Worm (Caenorhabditis elegans) whole organism, L4 larva: ENCODE measurements around the gene clc-23.
A peak's percentile ranks its signal among the peaks of the same experiment; 100 is the strongest.

Experiments
- D1046.2 ChIP-seq: fragments of 200-800 bp; sonication (Bioruptor generic); IDR thresholded peaks from 2 replicates; pipeline ENCODE4 v1.3.6; 2022; ENCODE audit warnings: missing genetic modification characterization, missing compliant biosample characterization
- ZK546.5 ChIP-seq, 2 experiments: sonication (generic microtip); optimal IDR thresholded peaks; 2 replicates each; lab custom pipeline; 2017; ENCODE audit warnings: missing biosample characterization in 2 of 2, missing genetic modification characterization in 2 of 2
- aha-1 ChIP-seq: fragments of 150-350 bp; peaks from one replicate; lab custom pipeline; 2014; ENCODE audit warnings: missing biosample characterization, missing genetic modification characterization
- aly-2 ChIP-seq: sonication (generic microtip); optimal IDR thresholded peaks from 2 replicates; lab custom pipeline; 2018; ENCODE audit warnings: missing biosample characterization, missing genetic modification characterization
- ceh-20 ChIP-seq: fragments of 200-800 bp; sonication (Bioruptor generic); IDR thresholded peaks from 2 replicates; pipeline ENCODE4 v1.3.6; 2022; ENCODE audit warnings: missing genetic modification reagents, missing genetic modification characterization, missing compliant biosample characterization
- ctbp-1 ChIP-seq: fragments of 200-800 bp; sonication (Bioruptor generic); IDR thresholded peaks from 2 replicates; pipeline ENCODE4 v1.3.6; 2022; ENCODE audit warnings: missing genetic modification reagents, missing genetic modification characterization, missing compliant biosample characterization
- daf-16 ChIP-seq, 3 experiments: sonication (generic microtip); optimal IDR thresholded peaks; 2 replicates each; lab custom pipeline; 2016 to 2017; ENCODE audit warnings: missing genetic modification characterization in 3 of 3, missing genetic modification reagents in 3 of 3, mild to moderate bottlenecking in 2 of 3, missing compliant biosample characterization in 2 of 3, missing biosample characterization in 1 of 3, moderate library complexity in 1 of 3
- daf-8 ChIP-seq: fragments of 200-800 bp; sonication (Bioruptor generic); IDR thresholded peaks from 2 replicates; pipeline ENCODE4 v1.3.6; 2022; ENCODE audit warnings: missing genetic modification characterization, missing compliant biosample characterization
- duxl-1 ChIP-seq: sonication (generic microtip); optimal IDR thresholded peaks from 2 replicates; lab custom pipeline; 2016; ENCODE audit warnings: mild to moderate bottlenecking, missing genetic modification characterization, moderate library complexity, missing compliant biosample characterization; ENCODE audit not compliant: poor library complexity
- fkh-10 ChIP-seq: fragments of 150-350 bp; optimal IDR thresholded peaks from 2 replicates; lab custom pipeline; 2014; ENCODE audit warnings: missing biosample characterization, missing genetic modification reagents, missing genetic modification characterization
- hlh-30 ChIP-seq: sonication (generic microtip); optimal IDR thresholded peaks from 2 replicates; lab custom pipeline; 2017; ENCODE audit warnings: antibody characterized with exemption, mild to moderate bottlenecking, missing genetic modification characterization, missing compliant biosample characterization; ENCODE audit not compliant: insufficient read depth
- lin-1 ChIP-seq: fragments of 200-800 bp; sonication (Bioruptor generic); IDR thresholded peaks from 2 replicates; pipeline ENCODE4 v1.3.6; 2022; ENCODE audit warnings: missing genetic modification reagents, missing genetic modification characterization, missing compliant biosample characterization
- lin-39 ChIP-seq: fragments of 150-350 bp; optimal IDR thresholded peaks from 2 replicates; lab custom pipeline; 2014; ENCODE audit warnings: missing biosample characterization, missing genetic modification reagents, missing genetic modification characterization
- madf-5 ChIP-seq, 2 experiments: fragments of 200-800 bp; sonication (Bioruptor generic); IDR thresholded peaks; 2 replicates each; pipeline ENCODE4 v1.3.6; 2022; ENCODE audit warnings: missing compliant biosample characterization in 2 of 2, missing genetic modification characterization in 2 of 2
- nhr-10 ChIP-seq: fragments of 150-350 bp; optimal IDR thresholded peaks from 2 replicates; lab custom pipeline; 2014; ENCODE audit warnings: missing biosample characterization, missing genetic modification characterization
- nhr-11 ChIP-seq: fragments of 150-350 bp; optimal IDR thresholded peaks from 2 replicates; lab custom pipeline; 2014; ENCODE audit warnings: missing biosample characterization, missing genetic modification characterization
- nhr-28 ChIP-seq: fragments of 150-350 bp; optimal IDR thresholded peaks from 2 replicates; lab custom pipeline; 2014; ENCODE audit warnings: missing biosample characterization, missing genetic modification characterization
- nhr-77 ChIP-seq: fragments of 150-350 bp; optimal IDR thresholded peaks from 2 replicates; lab custom pipeline; 2014; ENCODE audit warnings: missing biosample characterization, missing genetic modification characterization
- php-3 ChIP-seq: fragments of 200-800 bp; sonication (Bioruptor generic); IDR thresholded peaks from 2 replicates; pipeline ENCODE4 v1.3.6; 2022; ENCODE audit warnings: missing genetic modification reagents, missing genetic modification characterization, missing compliant biosample characterization
- pqm-1 ChIP-seq: sonication (generic microtip); optimal IDR thresholded peaks from 2 replicates; lab custom pipeline; 2017; ENCODE audit warnings: missing biosample characterization, missing genetic modification characterization
- sdz-12 ChIP-seq: fragments of 200-800 bp; sonication (Bioruptor generic); optimal IDR thresholded peaks from 2 replicates; lab custom pipeline; 2018; ENCODE audit warnings: mild to moderate bottlenecking, missing genetic modification characterization, missing compliant biosample characterization
- set-16 ChIP-seq: fragments of 200-800 bp; sonication (Bioruptor generic); IDR thresholded peaks from 2 replicates; pipeline ENCODE4 v1.3.6; 2022; ENCODE audit warnings: missing genetic modification reagents, missing genetic modification characterization, missing compliant biosample characterization
- skn-1 ChIP-seq: fragments of 150-350 bp; optimal IDR thresholded peaks from 2 replicates; lab custom pipeline; 2014; ENCODE audit warnings: missing biosample characterization, missing genetic modification characterization
- snpc-1.2 ChIP-seq: fragments of 200-800 bp; sonication (Bioruptor generic); IDR thresholded peaks from 2 replicates; pipeline ENCODE4 v1.3.6; 2022; ENCODE audit warnings: missing genetic modification reagents, missing genetic modification characterization, missing compliant biosample characterization
- unc-62 ChIP-seq, 3 experiments: fragments of 150-350 bp in 1 of 3; sonication (generic microtip); optimal IDR thresholded peaks in 2 of 3; peaks in 1 of 3; 1 replicate in 1 of 3; 2 replicates in 2 of 3; lab custom pipeline; 2014 to 2017; ENCODE audit warnings: missing biosample characterization in 3 of 3, missing genetic modification characterization in 3 of 3, missing genetic modification reagents in 3 of 3, missing genotype in 1 of 3
- zip-2 ChIP-seq: fragments of 150-350 bp; optimal IDR thresholded peaks from 2 replicates; lab custom pipeline; 2014; ENCODE audit warnings: missing biosample characterization, missing genetic modification characterization
- ztf-7 ChIP-seq: fragments of 150-350 bp; optimal IDR thresholded peaks from 2 replicates; lab custom pipeline; 2014; ENCODE audit warnings: missing biosample characterization, missing genetic modification characterization

clc-23 gene

DNA sequence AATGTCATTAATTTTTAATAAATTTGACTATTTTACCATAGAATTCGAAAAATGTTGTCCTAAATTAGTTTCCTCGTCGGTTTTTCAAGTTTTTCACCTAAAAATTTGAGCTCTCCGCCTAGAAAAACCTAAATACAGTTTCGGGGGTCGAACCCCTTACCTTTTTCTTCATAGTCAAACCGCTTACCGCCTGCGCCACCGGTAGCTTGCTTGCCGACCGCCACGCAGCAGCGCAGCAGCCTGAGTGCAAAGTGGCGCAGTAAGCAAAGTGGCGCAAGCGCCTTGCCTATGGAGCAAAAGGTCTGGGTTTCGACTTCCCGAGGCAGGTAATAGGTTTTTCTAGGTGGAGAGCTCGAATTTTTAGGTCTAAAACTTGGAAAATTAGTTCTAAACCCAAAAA, 14.5 kb upstream of the clc-23 start:
- TF ChIP-seq set-16 (GFP tag; lab: Robert Waterston, UW) = peak; percentile 76

DNA sequence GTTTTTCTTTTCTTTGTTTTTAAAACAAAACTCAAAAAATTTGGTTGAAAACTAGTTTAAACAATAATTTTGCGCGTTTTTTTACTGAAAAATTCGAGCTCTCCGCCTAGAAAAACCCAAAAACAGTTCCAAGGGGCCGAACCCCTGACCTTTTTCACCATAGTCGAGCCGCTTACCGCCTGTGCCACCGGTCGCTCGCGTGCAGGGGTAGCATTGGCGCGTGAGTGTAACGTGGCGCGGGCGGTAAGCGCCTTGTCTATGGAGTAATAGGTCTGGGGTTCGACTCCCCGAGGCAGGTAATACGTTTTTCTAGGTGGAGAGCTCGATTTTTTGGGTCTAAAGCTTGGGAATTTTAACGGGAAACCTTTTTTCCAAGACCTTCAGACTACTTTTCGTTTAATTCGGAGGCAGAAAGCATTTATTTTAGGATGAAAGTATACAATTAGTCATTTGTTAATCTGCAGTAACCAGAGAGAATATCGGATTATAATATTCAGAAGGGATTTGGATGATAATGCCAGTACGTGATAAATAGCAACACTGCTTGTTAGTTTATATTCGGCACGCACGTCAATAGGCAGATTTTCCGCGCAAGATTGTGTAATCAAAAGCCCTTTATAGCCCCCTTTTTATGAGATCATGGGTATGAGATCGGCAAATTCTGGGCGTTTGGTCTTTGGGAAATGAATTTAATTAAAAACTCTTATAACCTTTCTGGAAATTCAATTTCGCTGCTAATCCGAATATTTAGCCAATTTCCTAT, 13.4 kb upstream of the clc-23 start:
- peak; percentile 4 for TF ChIP-seq nhr-11 (tag; lab: Kevin White, UChicago)
- no peak for TF ChIP-seq nhr-28 (tag; lab: Kevin White, UChicago)
- peak; percentile 81 for TF ChIP-seq aha-1 (tag; lab: Kevin White, UChicago)
- no peak for TF ChIP-seq pqm-1
- TF ChIP-seq skn-1 = no peak
- no peak for TF ChIP-seq aly-2 (tag; lab: Kevin White, UChicago)
- TF ChIP-seq unc-62 (GFP tag; optimal IDR thresholded peaks at IDR 0.05 in 1 of 2; lab: Kevin White, UChicago) = peak in 1 of 2 experiments; percentile 2
- TF ChIP-seq unc-62 (tag; optimal IDR thresholded peaks at IDR 0.05; lab: Kevin White, UChicago) = no peak
- TF ChIP-seq hlh-30 (tag; lab: Kevin White, UChicago) = no peak
- TF ChIP-seq D1046.2 (GFP tag; lab: Robert Waterston, UW) = no peak
- no peak for TF ChIP-seq ceh-20 (GFP tag; lab: Robert Waterston, UW)
- peak; percentile 55 for TF ChIP-seq set-16 (GFP tag; lab: Robert Waterston, UW)
- TF ChIP-seq php-3 (GFP tag; lab: Robert Waterston, UW) = no peak

DNA sequence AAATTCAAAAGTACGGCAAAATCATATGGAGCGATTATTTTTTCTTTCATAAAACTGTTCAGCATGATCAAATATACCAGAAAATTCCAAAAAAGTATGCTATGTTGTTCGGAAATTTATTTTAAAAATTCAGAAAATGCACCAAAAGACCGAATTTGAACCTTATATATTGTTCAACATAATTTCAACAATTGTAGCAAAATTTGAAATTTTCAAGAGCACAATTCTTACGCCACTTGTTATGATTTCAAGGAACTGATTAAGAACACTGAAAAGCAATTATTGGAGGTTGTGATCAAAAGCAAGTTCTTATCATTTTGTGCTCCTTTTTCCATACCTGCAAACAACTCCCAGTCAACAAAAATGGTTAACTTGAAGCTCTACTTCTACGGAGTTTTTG, 12.7 kb upstream of the clc-23 start, which contains the start of gene clc-27:
Gene clc-27, plus strand, starts transcription at position 301 of the 400 bp plus-strand sequence.
- TF ChIP-seq nhr-28 (tag; lab: Kevin White, UChicago) (peak; percentile 28), daf-16 (GFP tag; optimal IDR thresholded peaks at IDR 0.05; lab: Kevin White, UChicago) (no peak), daf-16 (tag; optimal IDR thresholded peaks at IDR 0.05; lab: Kevin White, UChicago) (peak; percentile 61), snpc-1.2 (GFP tag; lab: Robert Waterston, UW) (no peak), unc-62 (GFP tag; optimal IDR thresholded peaks at IDR 0.05 in 1 of 2; lab: Kevin White, UChicago) (peak in 1 of 2 experiments; percentile 31), unc-62 (tag; optimal IDR thresholded peaks at IDR 0.05; lab: Kevin White, UChicago) (no peak), ctbp-1 (no peak), daf-8 (GFP tag; lab: Robert Waterston, UW) (no peak)
- TF ChIP-seq, all 104 proteins: peak for 3

DNA sequence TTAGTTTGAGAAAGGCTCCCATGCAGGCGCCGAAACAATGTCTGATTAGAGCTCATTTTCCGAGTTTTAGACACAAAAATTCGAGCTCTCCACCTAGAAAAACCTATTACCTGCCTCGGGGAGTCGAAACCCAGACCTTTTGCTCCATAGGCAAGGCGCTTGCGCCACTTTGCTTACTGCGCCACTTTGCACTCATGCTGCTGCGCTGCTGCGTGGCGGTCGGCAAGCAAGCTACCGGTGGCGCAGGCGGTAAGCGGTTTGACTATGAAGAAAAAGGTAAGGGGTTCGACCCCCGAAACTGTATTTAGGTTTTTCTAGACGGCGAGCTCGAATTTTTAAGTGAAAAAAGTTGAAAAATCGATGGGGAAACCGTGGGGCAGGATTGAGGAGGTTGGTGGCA, 11.7 kb upstream of the clc-23 start:
- peak; percentile 71 for TF ChIP-seq set-16 (GFP tag; lab: Robert Waterston, UW)
- TF ChIP-seq, all 104 proteins: peak for 1; not testable (repeated sequence) for 103

DNA sequence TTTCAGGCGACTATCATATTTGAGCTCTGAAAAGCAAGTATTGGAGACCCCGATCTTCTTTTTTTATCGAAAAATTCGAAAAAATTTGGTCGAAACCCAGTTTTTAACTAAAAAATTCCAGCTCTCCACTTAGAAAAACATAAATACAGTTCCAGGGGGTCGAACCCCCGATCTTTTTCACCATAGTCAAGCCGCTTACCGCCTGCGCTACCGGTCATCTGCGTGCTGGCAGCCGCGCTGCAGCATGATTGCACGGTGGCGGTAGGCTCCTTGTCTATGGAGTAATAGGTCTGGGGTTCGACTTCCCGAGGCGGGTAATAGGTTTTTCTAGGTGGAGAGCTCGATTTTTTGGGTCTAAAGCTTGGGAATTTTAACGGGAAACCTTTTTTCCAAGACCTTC, 11.0 kb upstream of the clc-23 start, which contains the start of gene clc-24:
Gene clc-24, plus strand, starts transcription at position 263 of the 400 bp plus-strand sequence.
- peak; percentile 45; the same call in 1 of the 2 replicates for TF ChIP-seq set-16 (GFP tag; lab: Robert Waterston, UW)
- TF ChIP-seq duxl-1 (tag; lab: Kevin White, UChicago) = no peak
- no peak for TF ChIP-seq nhr-10 (tag; lab: Kevin White, UChicago)
- no peak for TF ChIP-seq lin-1 (GFP tag; lab: Robert Waterston, UW)
- TF ChIP-seq ZK546.5 (tag; optimal IDR thresholded peaks at IDR 0.05; lab: Kevin White, UChicago) = no peak
- TF ChIP-seq sdz-12 (GFP tag; lab: Kevin White, UChicago) = no peak
- no peak for TF ChIP-seq lin-39 (tag; lab: Kevin White, UChicago)
- no peak for TF ChIP-seq zip-2 (tag; lab: Kevin White, UChicago)

DNA sequence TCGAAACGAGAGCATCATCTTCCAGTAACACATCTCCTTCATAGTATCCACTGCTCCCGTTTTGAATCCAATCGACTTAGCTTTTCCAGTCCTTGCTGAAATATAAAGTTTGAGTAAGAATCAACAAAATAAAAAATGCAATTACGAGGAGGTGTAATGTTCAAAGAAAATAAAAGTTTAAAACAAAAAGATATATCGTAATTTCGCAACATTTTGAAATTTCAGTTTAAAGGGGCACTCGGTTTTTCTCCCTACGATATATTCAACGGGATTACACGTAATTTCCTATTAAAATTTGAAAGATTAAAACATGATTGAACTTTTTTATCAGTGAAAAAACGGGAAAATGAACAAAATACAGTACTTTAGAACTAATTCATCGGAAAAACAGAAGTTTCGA, 4.7 kb upstream of the clc-23 start, which contains the start of gene Y34F4.3:
Gene Y34F4.3, minus strand, starts transcription at position 101 of the 400 bp plus-strand sequence.
- TF ChIP-seq duxl-1 (tag; lab: Kevin White, UChicago) (no peak), ztf-7 (no peak)

DNA sequence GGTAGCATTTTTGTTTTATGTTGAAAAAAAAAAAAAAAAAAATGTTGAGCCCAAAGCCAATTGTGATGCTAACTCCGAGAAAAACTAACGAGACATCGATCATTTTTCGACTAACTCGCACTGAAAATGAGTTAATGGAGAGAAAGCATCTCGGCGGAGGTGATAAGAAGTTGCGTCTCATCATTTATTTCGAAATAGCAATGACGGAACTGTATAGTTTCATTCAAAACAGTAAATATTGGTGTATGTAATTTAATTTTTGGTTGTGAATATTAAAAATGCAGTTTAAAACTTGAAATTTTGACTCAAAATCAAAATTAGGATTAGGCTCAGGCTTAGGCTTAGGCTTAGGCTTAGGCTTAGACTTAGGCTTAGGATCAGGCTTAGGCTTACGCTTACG, 5.5 kb downstream of the clc-23 start, which contains the start of gene clc-25:
Gene clc-25, minus strand, starts transcription at position 101 of the 400 bp plus-strand sequence.
- TF ChIP-seq fkh-10 (GFP tag; lab: Kevin White, UChicago) (no peak), pqm-1 (peak; percentile 14), unc-62 (GFP tag; optimal IDR thresholded peaks at IDR 0.05 in 1 of 2; lab: Kevin White, UChicago) (peak in 1 of 2 experiments; percentile 69), unc-62 (tag; optimal IDR thresholded peaks at IDR 0.05; lab: Kevin White, UChicago) (no peak), daf-16 (GFP tag; optimal IDR thresholded peaks at IDR 0.05; lab: Kevin White, UChicago) (no peak), daf-16 (tag; optimal IDR thresholded peaks at IDR 0.05; lab: Kevin White, UChicago) (peak; percentile 3), madf-5 (GFP tag; IDR thresholded peaks at IDR 0.05; lab: Robert Waterston, UW) (no peak), nhr-77 (tag; lab: Kevin White, UChicago) (no peak)
